Worm (Caenorhabditis elegans) whole organism, mixed stage, embryonic: ENCODE measurements around the gene ent-5.

Source experiments
- blmp-1 ChIP-seq: fragments of 150-350 bp; optimal IDR thresholded peaks from 2 replicates; lab custom pipeline; 2014; ENCODE audit warnings: missing biosample characterization, missing genetic modification characterization
- elt-1 ChIP-seq: sonication (generic microtip); optimal IDR thresholded peaks from 2 replicates; lab custom pipeline; 2017; ENCODE audit warnings: missing genetic modification characterization, mild to moderate bottlenecking, missing compliant biosample characterization, antibody characterized with exemption, moderate library complexity, borderline replicate concordance; ENCODE audit not compliant: insufficient read depth
- flh-1 ChIP-seq: fragments of 200-800 bp; sonication (Bioruptor generic); optimal IDR thresholded peaks from 2 replicates; lab custom pipeline; 2018; ENCODE audit warnings: mild to moderate bottlenecking, missing genetic modification characterization, moderate library complexity, missing compliant biosample characterization
- lsy-2 ChIP-seq: fragments of 150-350 bp; optimal IDR thresholded peaks from 2 replicates; lab custom pipeline; 2014; ENCODE audit warnings: missing biosample characterization, missing genetic modification characterization
- mep-1 ChIP-seq: fragments of 150-350 bp; optimal IDR thresholded peaks from 2 replicates; lab custom pipeline; 2017; ENCODE audit warnings: missing biosample characterization, missing genetic modification reagents, missing genetic modification characterization, inconsistent platforms
- nhr-12 ChIP-seq: fragments of 150-350 bp; optimal IDR thresholded peaks from 2 replicates; lab custom pipeline; 2014; ENCODE audit warnings: missing biosample characterization, missing genetic modification characterization
- nhr-28 ChIP-seq: fragments of 150-350 bp; optimal IDR thresholded peaks from 2 replicates; lab custom pipeline; 2014; ENCODE audit warnings: missing biosample characterization, missing genetic modification characterization
- pha-4 ChIP-seq: fragments of 150-350 bp; optimal IDR thresholded peaks from 2 replicates; lab custom pipeline; 2018; ENCODE audit warnings: missing biosample characterization, missing genetic modification reagents, missing genetic modification characterization
- ztf-11 ChIP-seq: fragments of 150-350 bp; optimal IDR thresholded peaks from 2 replicates; lab custom pipeline; 2014; ENCODE audit warnings: missing biosample characterization, missing genetic modification characterization

- no peak for TF ChIP-seq nhr-12 (tag; lab: Kevin White, UChicago)
- no peak for TF ChIP-seq elt-1 (tag; lab: Kevin White, UChicago)
- no peak for TF ChIP-seq lsy-2 (tag; lab: Kevin White, UChicago)
- no peak for TF ChIP-seq nhr-28
- TF ChIP-seq flh-1 (GFP tag; lab: Kevin White, UChicago) = no peak
- TF ChIP-seq mep-1 (tag; lab: Kevin White, UChicago) = no peak
- no peak for TF ChIP-seq blmp-1 (tag; lab: Kevin White, UChicago)
- no peak for TF ChIP-seq ztf-11
- no peak for TF ChIP-seq pha-4 (tag; lab: Kevin White, UChicago)
Observed at ce11 chrX:4651428-4651827, 2.4 kb upstream of the ent-5 start.
